Worm (Caenorhabditis elegans) whole organism, L3 larva: Measurements from ENCODE around the gene rpl-36.A.

Experiments
- R02D3.7 ChIP-seq: fragments of 150-350 bp; optimal IDR thresholded peaks from 2 replicates; lab custom pipeline; 2014; ENCODE audit warnings: missing biosample characterization, missing genetic modification characterization
- ZK546.5 ChIP-seq: sonication (generic microtip); optimal IDR thresholded peaks from 2 replicates; lab custom pipeline; 2017; ENCODE audit warnings: missing biosample characterization, missing genetic modification characterization
- aly-2 ChIP-seq: fragments of 150-350 bp; optimal IDR thresholded peaks from 2 replicates; lab custom pipeline; 2014; ENCODE audit warnings: missing biosample characterization, missing genetic modification characterization
- ceh-16 ChIP-seq: sonication (generic microtip); optimal IDR thresholded peaks from 2 replicates; lab custom pipeline; 2017; ENCODE audit warnings: missing biosample characterization, missing genetic modification characterization
- ceh-28 ChIP-seq: fragments of 150-350 bp; optimal IDR thresholded peaks from 2 replicates; lab custom pipeline; 2014; ENCODE audit warnings: missing biosample characterization, missing genetic modification reagents, missing genetic modification characterization
- ceh-82 ChIP-seq: fragments of 150-350 bp; optimal IDR thresholded peaks from 2 replicates; lab custom pipeline; 2014; ENCODE audit warnings: missing biosample characterization, missing genetic modification characterization
- egl-27 ChIP-seq: sonication (generic microtip); optimal IDR thresholded peaks from 4 replicates; lab custom pipeline; 2017; ENCODE audit warnings: missing biosample characterization, missing genetic modification reagents, missing genetic modification characterization
- egl-5 ChIP-seq: fragments of 150-350 bp; optimal IDR thresholded peaks from 2 replicates; lab custom pipeline; 2017; ENCODE audit warnings: missing biosample characterization, missing genetic modification reagents, missing genetic modification characterization, inconsistent platforms
- elt-1 ChIP-seq: fragments of 150-350 bp; optimal IDR thresholded peaks from 2 replicates; lab custom pipeline; 2014; ENCODE audit warnings: missing biosample characterization, missing genetic modification characterization
- elt-2 ChIP-seq: sonication (generic microtip); optimal IDR thresholded peaks from 2 replicates; lab custom pipeline; 2016; ENCODE audit warnings: missing genetic modification reagents, mild to moderate bottlenecking, missing genetic modification characterization, missing compliant biosample characterization
- eor-1 ChIP-seq, 2 experiments: fragments of 150-350 bp; optimal IDR thresholded peaks; 2 replicates each; lab custom pipeline; 2014 to 2018; ENCODE audit warnings: missing biosample characterization in 2 of 2, missing genetic modification characterization in 2 of 2
- fkh-10 ChIP-seq: sonication (generic microtip); optimal IDR thresholded peaks from 2 replicates; lab custom pipeline; 2017; ENCODE audit warnings: missing biosample characterization, missing genetic modification reagents, missing genetic modification characterization
- fkh-2 ChIP-seq: fragments of 150-350 bp; optimal IDR thresholded peaks from 2 replicates; lab custom pipeline; 2014; ENCODE audit warnings: missing biosample characterization, missing genetic modification reagents, missing genetic modification characterization
- fos-1 ChIP-seq: fragments of 150-350 bp; optimal IDR thresholded peaks from 2 replicates; lab custom pipeline; 2014; ENCODE audit warnings: missing biosample characterization, missing genetic modification characterization
- hmg-11 ChIP-seq: sonication (generic microtip); optimal IDR thresholded peaks from 2 replicates; lab custom pipeline; 2016; ENCODE audit warnings: missing genetic modification characterization, missing compliant biosample characterization
- jun-1 ChIP-seq: fragments of 150-350 bp; optimal IDR thresholded peaks from 2 replicates; lab custom pipeline; 2014; ENCODE audit warnings: missing biosample characterization, missing genetic modification reagents, missing genetic modification characterization
- lin-15B ChIP-seq: fragments of 150-350 bp; optimal IDR thresholded peaks from 2 replicates; lab custom pipeline; 2014; ENCODE audit warnings: missing biosample characterization, missing genetic modification characterization
- lin-39 ChIP-seq: fragments of 150-350 bp; optimal IDR thresholded peaks from 2 replicates; lab custom pipeline; 2018; ENCODE audit warnings: missing biosample characterization, missing genetic modification reagents, missing genetic modification characterization
- lsy-12 ChIP-seq: sonication (generic microtip); optimal IDR thresholded peaks from 2 replicates; lab custom pipeline; 2016; ENCODE audit warnings: mild to moderate bottlenecking, missing genetic modification characterization, missing compliant biosample characterization
- mml-1 ChIP-seq: fragments of 150-350 bp; sonication (generic microtip); optimal IDR thresholded peaks from 3 replicates; lab custom pipeline; 2014; ENCODE audit warnings: missing biosample characterization, missing genetic modification characterization
- nfya-1 ChIP-seq: sonication (generic microtip); optimal IDR thresholded peaks from 2 replicates; lab custom pipeline; 2017; ENCODE audit warnings: missing genetic modification characterization, mild to moderate bottlenecking, missing compliant biosample characterization, antibody characterized with exemption, moderate library complexity; ENCODE audit not compliant: insufficient read depth
- nhr-12 ChIP-seq: fragments of 150-350 bp; optimal IDR thresholded peaks from 2 replicates; lab custom pipeline; 2014; ENCODE audit warnings: missing biosample characterization, missing genetic modification characterization
- nhr-23 ChIP-seq: fragments of 150-350 bp; optimal IDR thresholded peaks from 2 replicates; lab custom pipeline; 2014; ENCODE audit warnings: missing biosample characterization, missing genetic modification reagents, missing genetic modification characterization
- nhr-25 ChIP-seq: sonication (generic microtip); optimal IDR thresholded peaks from 2 replicates; lab custom pipeline; 2017; ENCODE audit warnings: missing biosample characterization, missing genetic modification characterization
- nhr-43 ChIP-seq: sonication (generic microtip); optimal IDR thresholded peaks from 2 replicates; lab custom pipeline; 2016; ENCODE audit warnings: mild to moderate bottlenecking, missing genetic modification characterization, missing compliant biosample characterization; ENCODE audit not compliant: poor library complexity, severe bottlenecking
- nhr-77 ChIP-seq: fragments of 150-350 bp; optimal IDR thresholded peaks from 2 replicates; lab custom pipeline; 2014; ENCODE audit warnings: missing biosample characterization, missing genetic modification characterization
- pha-4 ChIP-seq: fragments of 150-350 bp; optimal IDR thresholded peaks from 2 replicates; lab custom pipeline; 2014; ENCODE audit warnings: missing biosample characterization, missing genetic modification reagents, missing genetic modification characterization
- pqm-1 ChIP-seq: fragments of 150-350 bp; optimal IDR thresholded peaks from 2 replicates; lab custom pipeline; 2017; ENCODE audit warnings: missing biosample characterization, missing genetic modification characterization, inconsistent platforms
- skn-1 ChIP-seq: fragments of 150-350 bp; optimal IDR thresholded peaks from 2 replicates; lab custom pipeline; 2014; ENCODE audit warnings: missing biosample characterization, missing genetic modification characterization
- snpc-4 ChIP-seq: fragments of 150-350 bp; optimal IDR thresholded peaks from 2 replicates; lab custom pipeline; 2014; ENCODE audit warnings: missing biosample characterization, missing genetic modification characterization
- tbx-2 ChIP-seq: sonication (generic microtip); optimal IDR thresholded peaks from 2 replicates; lab custom pipeline; 2016; ENCODE audit warnings: mild to moderate bottlenecking, missing genetic modification characterization, missing compliant biosample characterization
- unc-39 ChIP-seq: sonication (generic microtip); optimal IDR thresholded peaks from 4 replicates; lab custom pipeline; 2017; ENCODE audit warnings: missing biosample characterization, missing genetic modification characterization
- unc-62 ChIP-seq: fragments of 150-350 bp; sonication (generic microtip); optimal IDR thresholded peaks from 4 replicates; lab custom pipeline; 2014; ENCODE audit warnings: missing biosample characterization, missing genetic modification reagents, missing genetic modification characterization
- zag-1 ChIP-seq: fragments of 150-350 bp; optimal IDR thresholded peaks from 2 replicates; lab custom pipeline; 2014; ENCODE audit warnings: missing biosample characterization, missing genetic modification characterization
- ztf-11 ChIP-seq: fragments of 150-350 bp; optimal IDR thresholded peaks from 2 replicates; lab custom pipeline; 2014; ENCODE audit warnings: missing biosample characterization, missing genetic modification characterization
- ztf-4 ChIP-seq: fragments of 150-350 bp; optimal IDR thresholded peaks from 2 replicates; lab custom pipeline; 2014; ENCODE audit warnings: missing biosample characterization, missing genetic modification characterization

Gene rpl-36.A

ce11 chrII:11107828-11108227, 10.8 kb upstream of the rpl-36.A start, which contains the start of gene apc-17:
Gene apc-17, plus strand, starts transcription at chrII:11108128.
- TF ChIP-seq egl-27 (tag; lab: Kevin White, UChicago) = no peak
- TF ChIP-seq tbx-2 (tag; lab: Kevin White, UChicago) = no peak
- TF ChIP-seq jun-1 (tag; lab: Kevin White, UChicago) = no peak
- TF ChIP-seq eor-1 (tag; optimal IDR thresholded peaks at IDR 0.05; lab: Kevin White, UChicago) = no peak
- TF ChIP-seq zag-1 (tag; lab: Kevin White, UChicago) = no peak
- TF ChIP-seq nhr-25 (tag; lab: Kevin White, UChicago) = no peak
- no peak for TF ChIP-seq ceh-28 (tag; lab: Kevin White, UChicago)

- TF ChIP-seq unc-62 (GFP tag; lab: Kevin White, UChicago) = no peak
- peak; percentile 24 for TF ChIP-seq nfya-1 (tag; lab: Kevin White, UChicago)
- TF ChIP-seq pha-4 (tag; lab: Kevin White, UChicago) = peak; percentile 6
These were observed 9.1 kb upstream of the rpl-36.A start, which contains the start of gene nasp-1 for ce11 chrII:11105981-11106711. Gene nasp-1, plus strand, starts transcription at chrII:11106612.

- TF ChIP-seq mml-1 (tag; lab: Kevin White, UChicago) (no peak), ztf-11 (tag; lab: Kevin White, UChicago) (no peak), ceh-16 (tag; lab: Kevin White, UChicago) (no peak), ztf-4 (tag; lab: Kevin White, UChicago) (no peak), elt-1 (tag; lab: Kevin White, UChicago) (no peak), ceh-28 (tag; lab: Kevin White, UChicago) (no peak), nhr-12 (tag; lab: Kevin White, UChicago) (no peak)
These were observed 7.2 kb upstream of the rpl-36.A start, which contains the start of gene C09H10.9 for ce11 chrII:11104162-11104561. Gene C09H10.9, plus strand, starts transcription at chrII:11104462.

- no peak for TF ChIP-seq pha-4 (tag; lab: Kevin White, UChicago)
- TF ChIP-seq lsy-12 (tag; lab: Kevin White, UChicago) = no peak
These were observed 6.7 kb upstream of the rpl-36.A start, which contains the start of gene C09H10.5 for ce11 chrII:11103657-11104056. Gene C09H10.5, minus strand, starts transcription at chrII:11103757.

DNA sequence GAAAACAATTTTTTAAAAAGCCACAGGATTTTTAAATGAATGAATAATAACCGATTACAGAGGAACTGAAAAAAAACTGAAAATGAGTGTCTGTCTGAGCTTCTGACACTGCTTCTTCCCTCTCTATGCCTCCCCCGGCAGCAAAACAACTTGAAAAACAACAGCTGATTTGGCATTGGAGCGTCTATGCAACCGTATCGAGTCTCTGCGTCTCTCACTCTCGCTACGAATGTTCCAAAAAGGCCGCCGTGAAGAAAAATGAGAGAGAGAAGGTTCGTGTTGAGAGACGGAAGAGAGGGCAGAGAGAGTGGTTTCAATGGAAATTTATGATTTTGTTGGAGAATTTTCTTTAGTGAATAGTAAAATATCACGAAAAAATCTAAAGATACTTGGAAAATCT, 6.0 kb upstream of the rpl-36.A start:
- peak; percentile 83 for TF ChIP-seq nhr-25 (tag; lab: Kevin White, UChicago)
- peak; percentile 79 for TF ChIP-seq lin-39 (tag; lab: Kevin White, UChicago)
- TF ChIP-seq nhr-12 (tag; lab: Kevin White, UChicago) = no peak
- peak; percentile 29 for TF ChIP-seq pqm-1
- no peak for TF ChIP-seq ztf-4 (tag; lab: Kevin White, UChicago)
- no peak for TF ChIP-seq skn-1 (tag; lab: Kevin White, UChicago)
- peak; percentile 82 for TF ChIP-seq lin-15B (tag; lab: Kevin White, UChicago)
- TF ChIP-seq nhr-43 (tag; lab: Kevin White, UChicago) = no peak
- TF ChIP-seq lsy-12 (tag; lab: Kevin White, UChicago) = no peak
- no peak for TF ChIP-seq ceh-82 (tag; lab: Kevin White, UChicago)
- TF ChIP-seq fkh-10 (GFP tag; lab: Kevin White, UChicago) = no peak
- TF ChIP-seq R02D3.7 (tag; lab: Kevin White, UChicago) = no peak
- no peak for TF ChIP-seq fos-1
- TF ChIP-seq unc-39 (tag; lab: Kevin White, UChicago) = no peak
- TF ChIP-seq elt-2 (tag; lab: Kevin White, UChicago) = peak; percentile 48
- TF ChIP-seq nhr-23 (tag; lab: Kevin White, UChicago) = peak; percentile 72
- TF ChIP-seq ZK546.5 (tag; lab: Kevin White, UChicago) = no peak
- TF ChIP-seq aly-2 (tag; lab: Kevin White, UChicago) = no peak
- TF ChIP-seq fkh-2 = no peak
- TF ChIP-seq nhr-77 = no peak
- peak; percentile 76 for TF ChIP-seq nfya-1 (tag; lab: Kevin White, UChicago)
- peak; percentile 11 for TF ChIP-seq hmg-11
- peak; percentile 80 for TF ChIP-seq egl-5 (tag; lab: Kevin White, UChicago)
- TF ChIP-seq pha-4 (tag; lab: Kevin White, UChicago) = peak; percentile 84
- peak; percentile 49 for TF ChIP-seq snpc-4
